Fruit fly (Drosophila melanogaster) whole organism, wandering third instar larva: ENCODE measurements around the gene ex.

Experiments used
- Abd-B ChIP-seq: fragments of >200 bp; optimal IDR thresholded peaks from 2 replicates; lab custom pipeline; 2017; ENCODE audit warnings: missing biosample characterization, missing genetic modification characterization
- CG32264 ChIP-seq: fragments of 200-800 bp; sonication (Bioruptor generic); optimal IDR thresholded peaks from 2 replicates; lab custom pipeline; 2016; ENCODE audit warnings: missing biosample characterization, missing genetic modification characterization
- CG9705 ChIP-seq: fragments of 200-800 bp; sonication (Bioruptor generic); optimal IDR thresholded peaks from 2 replicates; lab custom pipeline; 2018; ENCODE audit warnings: missing biosample characterization, mild to moderate bottlenecking, missing genetic modification characterization
- CrebA ChIP-seq: fragments of 200-800 bp; sonication (Bioruptor generic); optimal IDR thresholded peaks from 2 replicates; lab custom pipeline; 2016; ENCODE audit warnings: missing biosample characterization, mild to moderate bottlenecking, missing genetic modification characterization, borderline replicate concordance
- Dfd ChIP-seq: fragments of >200 bp; optimal IDR thresholded peaks from 2 replicates; lab custom pipeline; 2017; ENCODE audit warnings: missing biosample characterization, missing genetic modification characterization
- Dif ChIP-seq: fragments of 200-275, 200-300 bp; sonication (Bioruptor generic); optimal IDR thresholded peaks from 2 replicates; lab custom pipeline; 2018; ENCODE audit warnings: missing biosample characterization, missing genetic modification characterization; ENCODE audit not compliant: partially characterized antibody
- GATAd ChIP-seq: sonication (Bioruptor generic); optimal IDR thresholded peaks from 2 replicates; lab custom pipeline; 2016; ENCODE audit warnings: missing biosample characterization, missing genetic modification characterization
- HLH106 ChIP-seq: fragments of 200-800 bp; optimal IDR thresholded peaks from 3 replicates; lab custom pipeline; 2019; ENCODE audit warnings: missing biosample characterization, mild to moderate bottlenecking, missing genetic modification characterization, moderate library complexity
- Hnf4 ChIP-seq: fragments of 200-800 bp; sonication (Bioruptor generic); optimal IDR thresholded peaks from 2 replicates; lab custom pipeline; 2016; ENCODE audit warnings: missing biosample characterization, mild to moderate bottlenecking, missing genetic modification characterization
- Hr78 ChIP-seq: fragments of >200 bp; optimal IDR thresholded peaks from 2 replicates; lab custom pipeline; 2017; ENCODE audit warnings: missing biosample characterization, missing genetic modification characterization
- Hr83 ChIP-seq: fragments of 200-300 bp; sonication (Bioruptor generic); optimal IDR thresholded peaks from 2 replicates; lab custom pipeline; 2016; ENCODE audit warnings: missing biosample characterization, mild to moderate bottlenecking, missing genetic modification characterization, moderate library complexity; ENCODE audit not compliant: poor library complexity, severe bottlenecking
- Jra ChIP-seq: sonication (Bioruptor generic); optimal IDR thresholded peaks from 2 replicates; lab custom pipeline; 2016; ENCODE audit warnings: missing biosample characterization, missing genetic modification characterization
- Mio ChIP-seq: sonication (Bioruptor generic); optimal IDR thresholded peaks from 2 replicates; lab custom pipeline; 2016; ENCODE audit warnings: missing biosample characterization, missing genetic modification characterization
- Myc ChIP-seq: fragments of >200 bp; optimal IDR thresholded peaks from 2 replicates; lab custom pipeline; 2017
- N ChIP-seq: fragments of >200 bp; optimal IDR thresholded peaks from 2 replicates; lab custom pipeline; 2018; ENCODE audit warnings: missing biosample characterization, missing external identifiers, missing genetic modification characterization
- OdsH ChIP-seq: fragments of 200-800 bp; sonication (Bioruptor generic); optimal IDR thresholded peaks from 2 replicates; lab custom pipeline; 2016; ENCODE audit warnings: missing biosample characterization, mild to moderate bottlenecking, missing genetic modification characterization
- Rel ChIP-seq, 2 experiments: fragments of 200-800 bp; sonication (Bioruptor generic) in 1 of 2; optimal IDR thresholded peaks; 2 replicates in 1 of 2; 3 replicates in 1 of 2; lab custom pipeline; 2016 to 2019; ENCODE audit warnings: mild to moderate bottlenecking in 2 of 2, missing biosample characterization in 2 of 2, missing genetic modification characterization in 2 of 2, moderate library complexity in 1 of 2
- Sp1 ChIP-seq: fragments of 200-800 bp; sonication (Bioruptor generic); optimal IDR thresholded peaks from 3 replicates; lab custom pipeline; 2019; ENCODE audit warnings: missing biosample characterization, mild to moderate bottlenecking, missing genetic modification characterization, moderate library complexity
- Vsx2 ChIP-seq: fragments of 200-300, 225-300 bp; sonication (Bioruptor generic); optimal IDR thresholded peaks from 2 replicates; lab custom pipeline; 2018; ENCODE audit warnings: missing biosample characterization, missing genetic modification characterization; ENCODE audit not compliant: partially characterized antibody
- br ChIP-seq: fragments of 200-800 bp; sonication (Bioruptor generic); optimal IDR thresholded peaks from 2 replicates; lab custom pipeline; 2016; ENCODE audit warnings: missing biosample characterization, missing genetic modification characterization
- brk ChIP-seq: fragments of 200-800 bp; sonication (Bioruptor generic); optimal IDR thresholded peaks from 2 replicates; lab custom pipeline; 2016; ENCODE audit warnings: missing biosample characterization, mild to moderate bottlenecking, missing genetic modification characterization
- dl ChIP-seq, 2 experiments: fragments of 175-275, 200-275 bp in 1 of 2; fragments of 200-275 bp in 1 of 2; sonication (Bioruptor generic); optimal IDR thresholded peaks; lab custom pipeline; 2018; ENCODE audit warnings: mild to moderate bottlenecking in 2 of 2, missing biosample characterization in 2 of 2, missing genetic modification characterization in 2 of 2, moderate library complexity in 2 of 2; ENCODE audit not compliant: partially characterized antibody in 2 of 2, insufficient read depth in 1 of 2
- dmrt93B ChIP-seq: fragments of 200-800 bp; sonication (Bioruptor generic); optimal IDR thresholded peaks from 2 replicates; lab custom pipeline; 2018; ENCODE audit warnings: missing biosample characterization, mild to moderate bottlenecking, missing genetic modification characterization
- dsf ChIP-seq: sonication (Bioruptor generic); optimal IDR thresholded peaks from 2 replicates; lab custom pipeline; 2016; ENCODE audit warnings: missing biosample characterization, missing genetic modification characterization, borderline replicate concordance
- ey ChIP-seq: fragments of 200-800 bp; sonication (Bioruptor generic); optimal IDR thresholded peaks from 2 replicates; lab custom pipeline; 2016; ENCODE audit warnings: missing biosample characterization, missing genetic modification characterization
- foxo ChIP-seq, 2 experiments: fragments of 200-800 bp; sonication (Bioruptor generic); optimal IDR thresholded peaks; 2 replicates in 1 of 2; 3 replicates in 1 of 2; lab custom pipeline; 2016 to 2017; ENCODE audit warnings: missing biosample characterization in 2 of 2, missing genetic modification characterization in 2 of 2
- fru ChIP-seq: fragments of 200-800 bp; sonication (Bioruptor generic); optimal IDR thresholded peaks from 3 replicates; lab custom pipeline; 2016; ENCODE audit warnings: missing biosample characterization, mild to moderate bottlenecking, missing genetic modification characterization
- h ChIP-seq: fragments of 200-800 bp; sonication (Bioruptor generic); optimal IDR thresholded peaks from 3 replicates; lab custom pipeline; 2016; ENCODE audit warnings: missing biosample characterization, mild to moderate bottlenecking, missing genetic modification characterization
- jim ChIP-seq: fragments of 175-275, 200-325 bp; sonication (Bioruptor generic); optimal IDR thresholded peaks from 2 replicates; lab custom pipeline; 2016; ENCODE audit warnings: missing biosample characterization, mild to moderate bottlenecking, missing genetic modification characterization
- lola ChIP-seq: fragments of >200 bp; optimal IDR thresholded peaks from 2 replicates; lab custom pipeline; 2017; ENCODE audit warnings: missing biosample characterization, missing genetic modification characterization
- pan ChIP-seq: fragments of >200 bp; optimal IDR thresholded peaks from 2 replicates; lab custom pipeline; 2017
- psq ChIP-seq: fragments of 200-800 bp; sonication (Bioruptor generic); optimal IDR thresholded peaks from 3 replicates; lab custom pipeline; 2017; ENCODE audit warnings: missing biosample characterization, mild to moderate bottlenecking, missing genetic modification characterization, moderate library complexity
- rgr ChIP-seq: fragments of 200-800 bp; sonication (Bioruptor generic); optimal IDR thresholded peaks from 3 replicates; lab custom pipeline; 2016; ENCODE audit warnings: missing biosample characterization, mild to moderate bottlenecking, missing genetic modification characterization
- sage ChIP-seq: fragments of 200-800 bp; sonication (Bioruptor generic); optimal IDR thresholded peaks from 2 replicates; lab custom pipeline; 2016; ENCODE audit warnings: missing biosample characterization, mild to moderate bottlenecking, missing genetic modification characterization
- sv ChIP-seq: fragments of 200-800 bp; sonication (Bioruptor generic); optimal IDR thresholded peaks from 3 replicates; lab custom pipeline; 2016; ENCODE audit warnings: missing biosample characterization, missing genetic modification characterization
- tai ChIP-seq: sonication (Bioruptor generic); optimal IDR thresholded peaks from 2 replicates; lab custom pipeline; 2016; ENCODE audit warnings: missing biosample characterization, missing genetic modification characterization
- usp ChIP-seq: fragments of >200 bp; optimal IDR thresholded peaks from 2 replicates; lab custom pipeline; 2017; ENCODE audit warnings: missing biosample characterization, missing genetic modification characterization
- woc ChIP-seq: sonication (Bioruptor generic); optimal IDR thresholded peaks from 2 replicates; lab custom pipeline; 2016; ENCODE audit warnings: missing biosample characterization, mild to moderate bottlenecking, missing genetic modification characterization

Gene ex

dm6 chr2L:437498-437897 lies 6.5 kb downstream of the ex start:
- TF ChIP-seq br (GFP tag; lab: Kevin White, UChicago), result no peak
- no peak for TF ChIP-seq dl (GFP tag; optimal IDR thresholded peaks at IDR 0.05; lab: Kevin White, UChicago; ENCODE audit: insufficient read depth in 1 of 2, partially characterized antibody in 2 of 2)
- TF ChIP-seq HLH106 (tag; lab: Kevin White, UChicago), result no peak
- TF ChIP-seq usp (GFP tag; lab: Kevin White, UChicago), result no peak
- no peak for TF ChIP-seq jim (GFP tag; lab: Kevin White, UChicago)
- no peak for TF ChIP-seq ey (GFP tag; lab: Kevin White, UChicago)
- TF ChIP-seq psq, result no peak

dm6 chr2L:439339-439738 lies 8.3 kb downstream of the ex start:
- TF ChIP-seq rgr (GFP tag; lab: Kevin White, UChicago) (peak; percentile 89), GATAd (GFP tag; lab: Kevin White, UChicago) (peak; percentile 10), Hr83 (GFP tag; lab: Kevin White, UChicago) (no peak), Vsx2 (GFP tag; lab: Kevin White, UChicago) (no peak), Myc (lab: Kevin White, UChicago) (no peak), fru (GFP tag; lab: Kevin White, UChicago) (peak; percentile 92), foxo (GFP tag; optimal IDR thresholded peaks at IDR 0.05; lab: Kevin White, UChicago) (peak; percentile 16 to 92), dmrt93B (peak; percentile 80), Hnf4 (GFP tag; lab: Kevin White, UChicago) (peak; percentile 90), Dif (GFP tag; lab: Kevin White, UChicago) (no peak), ey (GFP tag; lab: Kevin White, UChicago) (peak; percentile 91), lola (GFP tag; lab: Kevin White, UChicago) (no peak), jim (GFP tag; lab: Kevin White, UChicago) (no peak), Dfd (no peak), woc (GFP tag; lab: Kevin White, UChicago) (peak; percentile 99), N (GFP tag; lab: Kevin White, UChicago) (no peak), tai (GFP tag; lab: Kevin White, UChicago) (peak; percentile 90), Hr78 (GFP tag; lab: Kevin White, UChicago) (no peak), psq (peak; percentile 94), CG32264 (GFP tag; lab: Kevin White, UChicago) (peak; percentile 80), dl (GFP tag; optimal IDR thresholded peaks at IDR 0.05; lab: Kevin White, UChicago; ENCODE audit: insufficient read depth in 1 of 2, partially characterized antibody in 2 of 2) (no peak), brk (peak; percentile 91), CrebA (GFP tag; lab: Kevin White, UChicago) (peak; percentile 72), sv (GFP tag; lab: Kevin White, UChicago) (no peak), usp (GFP tag; lab: Kevin White, UChicago) (no peak), br (GFP tag; lab: Kevin White, UChicago) (peak; percentile 92), OdsH (GFP tag; lab: Kevin White, UChicago) (peak; percentile 90), sage (peak; percentile 76), Mio (no peak), HLH106 (tag; lab: Kevin White, UChicago) (peak; percentile 94), CG9705 (peak; percentile 85), h (GFP tag; lab: Kevin White, UChicago) (peak; percentile 92), Sp1 (GFP tag; lab: Kevin White, UChicago) (peak; percentile 92), Jra (peak; percentile 82), dsf (GFP tag; lab: Kevin White, UChicago) (peak; percentile 80), Abd-B (GFP tag; lab: Kevin White, UChicago) (no peak), pan (lab: Kevin White, UChicago) (no peak), Rel (GFP tag; optimal IDR thresholded peaks at IDR 0.05; lab: Kevin White, UChicago) (peak; percentile 51), Rel (tag; optimal IDR thresholded peaks at IDR 0.05; lab: Kevin White, UChicago) (peak; percentile 60)
